ENCODE assay signal across 2 fruit fly cellular contexts in the genomic region with DNA sequence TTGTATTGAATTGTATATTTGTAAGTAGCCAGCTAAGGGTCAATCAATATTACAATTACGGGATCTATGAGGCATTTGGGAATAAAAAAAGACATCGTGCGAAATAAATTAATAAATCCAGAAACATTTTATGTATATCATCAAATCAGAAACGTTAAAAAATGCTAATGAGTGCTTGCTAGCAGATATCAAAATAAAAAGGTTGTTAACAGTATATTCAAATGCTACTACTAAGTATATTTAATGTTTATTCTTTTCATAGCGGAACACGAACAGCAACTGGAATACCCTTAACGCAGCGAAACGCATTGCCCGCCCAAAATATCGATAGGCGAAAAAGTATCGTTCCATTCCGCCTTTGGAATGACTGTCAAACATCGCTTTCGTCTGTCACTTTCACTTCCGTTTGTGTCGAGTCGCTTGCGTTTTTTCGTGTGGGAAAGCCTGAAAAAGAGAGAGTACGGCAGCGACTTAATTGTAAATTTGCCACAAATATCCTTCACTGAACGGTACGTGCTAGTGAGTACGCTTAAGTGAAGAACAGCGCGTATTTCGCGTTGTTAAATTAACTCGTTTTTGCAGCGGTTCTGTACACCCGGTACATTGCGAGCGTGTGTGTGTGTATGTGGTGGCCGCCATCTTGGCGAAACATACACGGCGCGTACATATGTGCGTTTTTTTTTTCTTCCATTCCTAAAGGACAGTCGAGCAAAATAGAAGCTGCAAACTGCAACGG.
A peak's percentile ranks its signal among the peaks of the same experiment; 100 is the strongest.
TF ChIP-seq lines count a peak whose summit lies in the region.

A gene (plus strand): TSS at position 388 of the 736 bp plus-strand sequence.

TF ChIP-seq in whole organism, embryonic, 481 proteins besides CTCF, POLR2A, EP300 and RAD21 (continued from another document and continues in another):
- TF ChIP-seq CG10959 (GFP tag; IDR thresholded peaks at IDR 0.05; lab: Robert Waterston, UW) (peak; percentile 29; the same call in 1 of the 2 replicates), Fer2 (tag; optimal IDR thresholded peaks at IDR 0.05; lab: Kevin White, UChicago) (peak; percentile 17), CG11398 (GFP tag; optimal IDR thresholded peaks at IDR 0.05; lab: Kevin White, UChicago) (peak; percentile 77), CG6854 (GFP tag; optimal IDR thresholded peaks at IDR 0.05; lab: Kevin White, UChicago) (peak; percentile 70), Lpt (GFP tag; optimal IDR thresholded peaks at IDR 0.05; lab: Kevin White, UChicago) (no peak), CG3847 (GFP tag; IDR thresholded peaks at IDR 0.05; lab: Robert Waterston, UW) (peak; percentile 43; the same call in 1 of the 2 replicates), btn (GFP tag; optimal IDR thresholded peaks at IDR 0.05; lab: Kevin White, UChicago) (peak; percentile 43), row (GFP tag; IDR thresholded peaks at IDR 0.05; lab: Robert Waterston, UW) (peak; percentile 78), abd-A (tag; optimal IDR thresholded peaks at IDR 0.05; lab: Kevin White, UChicago) (no peak), salm (tag; optimal IDR thresholded peaks at IDR 0.05; lab: Kevin White, UChicago) (peak; percentile 11), zf30C (GFP tag; optimal IDR thresholded peaks at IDR 0.05; lab: Kevin White, UChicago) (peak; percentile 20), pfk (GFP tag; optimal IDR thresholded peaks at IDR 0.05; lab: Kevin White, UChicago) (peak; percentile 95), gt (GFP tag; IDR thresholded peaks at IDR 0.05; lab: Robert Waterston, UW) (no peak), CG11696 (GFP tag; IDR thresholded peaks at IDR 0.05; lab: Robert Waterston, UW) (no peak), Aef1 (GFP tag; IDR thresholded peaks at IDR 0.05; lab: Robert Waterston, UW) (peak; percentile 55; the same call in 1 of the 3 replicates), zen2 (GFP tag; IDR thresholded peaks at IDR 0.05; lab: Robert Waterston, UW; ENCODE audit: partially characterized antibody) (no peak), Trl (optimal IDR thresholded peaks at IDR 0.05; lab: Kevin White, UChicago) (no peak), Trl (GFP tag; optimal IDR thresholded peaks at IDR 0.05; lab: Kevin White, UChicago) (peak; percentile 51), fu2 (GFP tag; optimal IDR thresholded peaks at IDR 0.05; lab: Kevin White, UChicago) (peak; percentile 17), CG12104 (GFP tag; optimal IDR thresholded peaks at IDR 0.05; lab: Kevin White, UChicago) (peak; percentile 8), Deaf1 (tag; optimal IDR thresholded peaks at IDR 0.05; lab: Kevin White, UChicago) (no peak), CG7556 (GFP tag; optimal IDR thresholded peaks at IDR 0.05; lab: Kevin White, UChicago) (no peak), Myb (GFP tag; optimal IDR thresholded peaks at IDR 0.05; lab: Kevin White, UChicago) (peak; percentile 35), dati (GFP tag; IDR thresholded peaks at IDR 0.05; lab: Robert Waterston, UW) (0 out of 2 replicates have a peak, but pooled peaks have one; percentile 40), CG13424 (tag; optimal IDR thresholded peaks at IDR 0.05; lab: Kevin White, UChicago) (peak; percentile 17), sna (GFP tag; IDR thresholded peaks at IDR 0.05; lab: Robert Waterston, UW; ENCODE audit: partially characterized antibody) (no peak), D (optimal IDR thresholded peaks at IDR 0.05; lab: Kevin White, UChicago) (peak; percentile 8), D (GFP tag; optimal IDR thresholded peaks at IDR 0.05; lab: Kevin White, UChicago) (peak; percentile 41), CG17359 (tag; optimal IDR thresholded peaks at IDR 0.05; lab: Kevin White, UChicago) (peak; percentile 53), gro (GFP tag; optimal IDR thresholded peaks at IDR 0.05; lab: Kevin White, UChicago) (peak; percentile 39), CG12744 (GFP tag; optimal IDR thresholded peaks at IDR 0.05; lab: Kevin White, UChicago) (peak; percentile 28), cg (GFP tag; optimal IDR thresholded peaks at IDR 0.05; lab: Kevin White, UChicago) (peak; percentile 92), Sin3A (optimal IDR thresholded peaks at IDR 0.05; lab: Kevin White, UChicago) (peak; percentile 47), Blimp-1 (GFP tag; optimal IDR thresholded peaks at IDR 0.05; lab: Kevin White, UChicago) (peak; percentile 93), Dbx (GFP tag; IDR thresholded peaks at IDR 0.05; lab: Robert Waterston, UW) (peak; percentile 53; the same call in 2 of the 3 replicates), pros (GFP tag; optimal IDR thresholded peaks at IDR 0.05; lab: Kevin White, UChicago) (no peak), phol (tag; optimal IDR thresholded peaks at IDR 0.05; lab: Kevin White, UChicago) (peak; percentile 99), fd96Cb (tag; optimal IDR thresholded peaks at IDR 0.05; lab: Kevin White, UChicago) (peak; percentile 31), ind (GFP tag; optimal IDR thresholded peaks at IDR 0.05; lab: Kevin White, UChicago) (peak; percentile 11), CG4707 (GFP tag; optimal IDR thresholded peaks at IDR 0.05; lab: Kevin White, UChicago) (peak; percentile 82), Gsc (GFP tag; IDR thresholded peaks at IDR 0.05; lab: Robert Waterston, UW) (no peak; the same call in 1 of the 2 replicates), zfh1 (GFP tag; IDR thresholded peaks at IDR 0.05; lab: Robert Waterston, UW) (peak; percentile 77), cas (GFP tag; IDR thresholded peaks at IDR 0.05; lab: Robert Waterston, UW) (no peak), nom (GFP tag; optimal IDR thresholded peaks at IDR 0.05; lab: Kevin White, UChicago) (peak; percentile 86), CG4360 (GFP tag; IDR thresholded peaks at IDR 0.05; lab: Robert Waterston, UW) (no peak), psq (GFP tag; optimal IDR thresholded peaks at IDR 0.05; lab: Kevin White, UChicago) (no peak), D19A (tag; optimal IDR thresholded peaks at IDR 0.05; lab: Kevin White, UChicago) (peak; percentile 16), Ptx1 (GFP tag; IDR thresholded peaks at IDR 0.05; lab: Robert Waterston, UW) (peak; percentile 59), chif (GFP tag; optimal IDR thresholded peaks at IDR 0.05; lab: Kevin White, UChicago) (no peak), CG13296 (GFP tag; optimal IDR thresholded peaks at IDR 0.05; lab: Kevin White, UChicago) (peak; percentile 82), CG10431 (GFP tag; optimal IDR thresholded peaks at IDR 0.05; lab: Kevin White, UChicago) (peak; percentile 98), D19B (GFP tag; optimal IDR thresholded peaks at IDR 0.05; lab: Kevin White, UChicago) (peak; percentile 65), CG10147 (GFP tag; optimal IDR thresholded peaks at IDR 0.05; lab: Kevin White, UChicago) (peak; percentile 42), hth (optimal IDR thresholded peaks at IDR 0.05; lab: Kevin White, UChicago) (no peak), Lim3 (GFP tag; IDR thresholded peaks at IDR 0.05; lab: Robert Waterston, UW) (no peak), ken (GFP tag; IDR thresholded peaks at IDR 0.05; lab: Robert Waterston, UW) (peak; percentile 59; the same call in 2 of the 3 replicates), Med (GFP tag; lab: Kevin White, UChicago) (peak; percentile 97), CG1024 (GFP tag; IDR thresholded peaks at IDR 0.05; lab: Robert Waterston, UW) (peak; percentile 80), dan (GFP tag; IDR thresholded peaks at IDR 0.05; lab: Robert Waterston, UW) (no peak), CoRest (tag; optimal IDR thresholded peaks at IDR 0.05; lab: Kevin White, UChicago) (peak; percentile 50), Vsx1 (GFP tag; optimal IDR thresholded peaks at IDR 0.05; lab: Kevin White, UChicago) (peak; percentile 62)

TF ChIP-seq in whole organism, prepupa, 60 proteins besides CTCF, POLR2A, EP300 and RAD21 (continued from another document):
- peak; percentile 53 for TF ChIP-seq cyc (GFP tag; optimal IDR thresholded peaks at IDR 0.05; lab: Kevin White, UChicago)
TF ChIP-seq in whole organism, prepupa: peak in this region for 44.
